Worm (Caenorhabditis elegans) whole organism, L2 larva: ENCODE measurements around the gene F32H5.1.

Experiments
- C34F6.9 ChIP-seq: fragments of 150-350 bp; optimal IDR thresholded peaks from 2 replicates; lab custom pipeline; 2014; ENCODE audit warnings: missing biosample characterization, missing genetic modification characterization
- ZK546.5 ChIP-seq: sonication (generic microtip); optimal IDR thresholded peaks from 2 replicates; lab custom pipeline; 2017; ENCODE audit warnings: missing biosample characterization, missing genetic modification characterization
- ama-1 ChIP-seq: fragments of 150-350 bp; optimal IDR thresholded peaks from 2 replicates; lab custom pipeline; 2018; ENCODE audit warnings: inconsistent platforms
- fos-1 ChIP-seq: fragments of 150-350 bp; optimal IDR thresholded peaks from 2 replicates; lab custom pipeline; 2014; ENCODE audit warnings: missing biosample characterization, missing genetic modification characterization
- lin-11 ChIP-seq: fragments of 150-350 bp; sonication (generic microtip); optimal IDR thresholded peaks from 2 replicates; lab custom pipeline; 2014; ENCODE audit warnings: missing biosample characterization, missing genetic modification characterization, inconsistent platforms, mixed read lengths
- nhr-11 ChIP-seq: fragments of 150-350 bp; optimal IDR thresholded peaks from 2 replicates; lab custom pipeline; 2014; ENCODE audit warnings: missing biosample characterization, missing genetic modification characterization
- nhr-12 ChIP-seq: fragments of 150-350 bp; optimal IDR thresholded peaks from 2 replicates; lab custom pipeline; 2014; ENCODE audit warnings: missing biosample characterization, missing genetic modification characterization
- nhr-77 ChIP-seq: fragments of 150-350 bp; optimal IDR thresholded peaks from 2 replicates; lab custom pipeline; 2014; ENCODE audit warnings: missing biosample characterization, missing genetic modification characterization
- skn-1 ChIP-seq: sonication (generic microtip); optimal IDR thresholded peaks from 2 replicates; lab custom pipeline; 2017; ENCODE audit warnings: missing biosample characterization, missing genetic modification characterization
- snpc-4 ChIP-seq: fragments of 150-350 bp; optimal IDR thresholded peaks from 2 replicates; lab custom pipeline; 2014; ENCODE audit warnings: missing biosample characterization, missing genetic modification characterization
- unc-39 ChIP-seq: fragments of 150-350 bp; optimal IDR thresholded peaks from 2 replicates; lab custom pipeline; 2014; ENCODE audit warnings: missing biosample characterization, missing genetic modification characterization
- ztf-1 ChIP-seq: fragments of 200-800 bp; sonication (Bioruptor generic); conservative IDR thresholded peaks from 2 replicates; pipeline ENCODE4 v1.3.6; 2022; ENCODE audit warnings: missing genetic modification characterization, missing compliant biosample characterization

- no peak for TF ChIP-seq unc-39
- no peak for TF ChIP-seq nhr-11
- TF ChIP-seq skn-1 (tag; lab: Kevin White, UChicago), result no peak
- no peak for TF ChIP-seq lin-11 (tag; lab: Kevin White, UChicago)
- no peak for TF ChIP-seq nhr-77 (tag; lab: Kevin White, UChicago)
- no peak for TF ChIP-seq nhr-12 (tag; lab: Kevin White, UChicago)
- TF ChIP-seq ZK546.5 (tag; lab: Kevin White, UChicago), result no peak
- no peak for TF ChIP-seq ztf-1 (GFP tag; lab: Robert Waterston, UW)
- TF ChIP-seq snpc-4 (tag; lab: Kevin White, UChicago), result no peak
- no peak for TF ChIP-seq ama-1 (lab: Kevin White, UChicago)
- no peak for TF ChIP-seq C34F6.9 (tag; lab: Kevin White, UChicago)
- peak; percentile 24 for TF ChIP-seq fos-1 (tag; lab: Kevin White, UChicago)
Observed at ce11 chrV:13375861-13376260, 18.0 kb upstream of the F32H5.1 start.
